Worm (Caenorhabditis elegans): ENCODE data around the gene act-4.

DNA sequence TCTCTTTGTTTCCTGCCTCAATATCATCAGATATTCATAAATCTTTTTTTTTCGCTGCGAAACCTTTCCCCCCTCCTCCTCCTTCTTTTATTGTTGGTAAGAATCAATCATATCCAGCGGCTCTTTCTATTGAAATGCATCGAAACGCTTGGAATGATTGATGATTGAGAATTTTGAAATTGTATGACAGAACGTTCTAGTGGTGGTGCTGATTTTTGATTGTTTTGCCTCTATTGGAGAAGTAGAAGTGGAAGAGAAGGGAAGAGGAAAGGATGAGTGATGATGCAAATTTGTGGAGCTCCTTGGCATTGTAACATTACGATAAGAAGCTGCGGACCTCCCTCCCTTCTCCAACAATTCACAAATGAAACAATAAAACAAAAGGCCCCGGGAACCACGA is 5.2 kb downstream of the act-4 start:
- no peak for TF ChIP-seq skn-1 (tag; optimal IDR thresholded peaks at IDR 0.05)
- TF ChIP-seq snpc-4 (tag; optimal IDR thresholded peaks at IDR 0.05): no peak
